Worm (Caenorhabditis elegans) whole organism, L4/young adult: ENCODE data around the gene vab-8.

ENCODE experiments used
- W03F9.2 ChIP-seq: fragments of 150-350 bp; optimal IDR thresholded peaks from 2 replicates; lab custom pipeline; 2014; ENCODE audit warnings: missing biosample characterization, missing genetic modification characterization
- dao-5 ChIP-seq: sonication (generic microtip); optimal IDR thresholded peaks from 2 replicates; lab custom pipeline; 2016; ENCODE audit warnings: missing genotype, missing genetic modification characterization, moderate library complexity, missing compliant biosample characterization
- him-1 ChIP-seq: sonication (generic microtip); optimal IDR thresholded peaks from 2 replicates; lab custom pipeline; 2016; ENCODE audit warnings: missing genotype, missing genetic modification reagents, missing genetic modification characterization, missing compliant biosample characterization

DNA sequence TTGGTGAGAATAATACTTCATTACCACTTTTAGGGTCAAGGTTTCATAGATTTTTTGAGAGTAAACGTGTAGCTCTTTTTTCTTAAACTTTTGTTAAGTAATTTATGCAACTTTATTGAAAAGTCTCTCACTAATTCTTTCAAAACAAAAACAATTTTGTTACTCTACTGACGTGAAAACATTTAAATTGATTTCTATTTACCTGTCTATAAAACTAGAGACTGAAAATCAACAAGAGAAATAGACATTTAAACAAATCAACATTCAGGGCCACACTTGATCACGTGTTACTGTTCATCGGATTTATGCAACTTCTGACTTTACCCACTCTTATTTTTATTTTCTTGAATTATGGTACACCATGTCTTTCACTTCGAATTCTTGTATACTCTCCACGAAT lies 43.3 kb downstream of the vab-8 start, which contains the start of gene ugt-55:
- TF ChIP-seq W03F9.2 = no peak
- TF ChIP-seq him-1 (tag; lab: Kevin White, UChicago) = no peak
- no peak for TF ChIP-seq dao-5
